Fruit fly (Drosophila melanogaster) whole organism, embryonic: ENCODE results near the gene CG3119.
A peak's percentile ranks its signal among the peaks of the same experiment; 100 is the strongest.

Experiments
- Blimp-1 ChIP-seq: fragments of 200-800 bp; sonication (Bioruptor generic); optimal IDR thresholded peaks from 3 replicates; lab custom pipeline; 2018; ENCODE audit warnings: missing biosample characterization, missing genetic modification characterization, mild to moderate bottlenecking, moderate library complexity, missing genetic modification reagents
- CG10366 ChIP-seq: fragments of 200-800 bp; sonication (Bioruptor generic); IDR thresholded peaks from 2 replicates; pipeline ENCODE4 v1.3.6; 2022; ENCODE audit warnings: missing biosample characterization, missing genetic modification characterization
- CG11093 ChIP-seq: fragments of 200-800 bp; sonication (Bioruptor generic); IDR thresholded peaks from 3 replicates; pipeline ENCODE4 v1.3.6; 2022; ENCODE audit warnings: missing biosample characterization, missing genetic modification characterization
- CG11723 ChIP-seq: fragments of 200-800 bp; sonication (Bioruptor generic); optimal IDR thresholded peaks from 2 replicates; lab custom pipeline; 2017; ENCODE audit warnings: missing biosample characterization, mild to moderate bottlenecking, missing genetic modification characterization
- CG12236 ChIP-seq: fragments of 200-800 bp; sonication (Bioruptor generic); optimal IDR thresholded peaks from 2 replicates; lab custom pipeline; 2016; ENCODE audit warnings: missing biosample characterization, missing genetic modification characterization
- CG13287 ChIP-seq: fragments of 200-800 bp; sonication (Bioruptor generic); IDR thresholded peaks from 2 replicates; pipeline ENCODE4 v1.3.6; 2022; ENCODE audit warnings: missing biosample characterization, missing genetic modification characterization; ENCODE audit not compliant: partially characterized antibody
- CG14050 ChIP-seq: fragments of 200-800 bp; sonication (Bioruptor generic); IDR thresholded peaks from 3 replicates; pipeline ENCODE4 v1.3.6; 2022; ENCODE audit warnings: missing biosample characterization, missing genetic modification characterization
- CG15269 ChIP-seq: fragments of 200-800 bp; sonication (Bioruptor generic); optimal IDR thresholded peaks from 2 replicates; lab custom pipeline; 2018; ENCODE audit warnings: missing biosample characterization, mild to moderate bottlenecking, missing genetic modification characterization, moderate library complexity
- CG1647 ChIP-seq: fragments of 200-800 bp; sonication (Bioruptor generic); optimal IDR thresholded peaks from 3 replicates; lab custom pipeline; 2016; ENCODE audit warnings: missing biosample characterization, missing genetic modification characterization
- CG2129 ChIP-seq: fragments of 200-800 bp; sonication (Bioruptor generic); IDR thresholded peaks from 2 replicates; pipeline ENCODE4 v1.3.6; 2022; ENCODE audit warnings: missing biosample characterization, missing genetic modification characterization; ENCODE audit not compliant: partially characterized antibody
- CG32772 ChIP-seq: fragments of 200-800 bp; sonication (Bioruptor generic); IDR thresholded peaks from 2 replicates; pipeline ENCODE4 v1.3.6; 2022; ENCODE audit warnings: missing biosample characterization, missing genetic modification characterization
- CG3726 ChIP-seq: fragments of 200-800 bp; sonication (Bioruptor generic); IDR thresholded peaks from 3 replicates; pipeline ENCODE4, ENCODE4 v1.3.6; 2022; ENCODE audit warnings: missing biosample characterization, missing genetic modification characterization
- CG4854 ChIP-seq: fragments of 200-800 bp; sonication (Bioruptor generic); optimal IDR thresholded peaks from 2 replicates; lab custom pipeline; 2016; ENCODE audit warnings: missing biosample characterization, missing genetic modification characterization, inconsistent platforms
- CG7271 ChIP-seq: fragments of 200-800 bp; sonication (Bioruptor generic); optimal IDR thresholded peaks from 2 replicates; lab custom pipeline; 2018; ENCODE audit warnings: missing biosample characterization, mild to moderate bottlenecking, missing genetic modification characterization, moderate library complexity
- CG7745 ChIP-seq: fragments of 200-800 bp; sonication (Bioruptor generic); optimal IDR thresholded peaks from 2 replicates; lab custom pipeline; 2018; ENCODE audit warnings: missing biosample characterization, mild to moderate bottlenecking, missing genetic modification characterization, moderate library complexity
- CG7839 ChIP-seq: fragments of 200-800 bp; sonication (Bioruptor generic); optimal IDR thresholded peaks from 3 replicates; lab custom pipeline; 2018; ENCODE audit warnings: missing biosample characterization, mild to moderate bottlenecking, missing genetic modification characterization, moderate library complexity
- CG7928 ChIP-seq: fragments of 200-800 bp; sonication (Bioruptor generic); optimal IDR thresholded peaks from 2 replicates; lab custom pipeline; 2017; ENCODE audit warnings: missing biosample characterization, mild to moderate bottlenecking, missing genetic modification characterization
- CG9215 ChIP-seq: fragments of 200-800 bp; sonication (Bioruptor generic); IDR thresholded peaks from 2 replicates; pipeline ENCODE4 v1.3.6; 2022; ENCODE audit warnings: missing biosample characterization, missing genetic modification characterization
- CG9876 ChIP-seq: fragments of 200-800 bp; sonication (Bioruptor generic); optimal IDR thresholded peaks from 2 replicates; lab custom pipeline; 2016; ENCODE audit warnings: missing biosample characterization, missing genetic modification characterization
- Dad ChIP-seq: fragments of 200-800 bp; sonication (Bioruptor generic); optimal IDR thresholded peaks from 3 replicates; lab custom pipeline; 2016; ENCODE audit warnings: missing biosample characterization, missing genetic modification characterization
- Dip3 ChIP-seq: fragments of 200-800 bp; sonication (Bioruptor generic); optimal IDR thresholded peaks from 3 replicates; lab custom pipeline; 2016; ENCODE audit warnings: missing biosample characterization, missing genetic modification characterization
- Dll ChIP-seq: fragments of 200-800 bp; sonication (Bioruptor generic); IDR thresholded peaks from 4 replicates; pipeline ENCODE4 v1.3.6; 2022; ENCODE audit warnings: missing biosample characterization, missing genetic modification characterization; ENCODE audit not compliant: partially characterized antibody
- Dref ChIP-seq: fragments of 200-800 bp; sonication (Bioruptor generic); IDR thresholded peaks from 2 replicates; pipeline ENCODE4 v1.3.6; 2022; ENCODE audit warnings: missing biosample characterization, missing genetic modification characterization
- H15 ChIP-seq: fragments of 200-800 bp; sonication (Bioruptor generic); IDR thresholded peaks from 3 replicates; pipeline ENCODE4 v1.3.6; 2022; ENCODE audit warnings: missing biosample characterization, missing genetic modification characterization
- HLH54F ChIP-seq: fragments of 200-800 bp; sonication (Bioruptor generic); optimal IDR thresholded peaks from 3 replicates; lab custom pipeline; 2016; ENCODE audit warnings: missing biosample characterization, missing genetic modification characterization
- HLHmδ ChIP-seq: fragments of 200-800 bp; sonication (Bioruptor generic); optimal IDR thresholded peaks from 2 replicates; lab custom pipeline; 2018; ENCODE audit warnings: missing biosample characterization, mild to moderate bottlenecking, missing genetic modification characterization, moderate library complexity
- Hr39 ChIP-seq: fragments of >200 bp; optimal IDR thresholded peaks from 2 replicates; lab custom pipeline; 2017
- NfI ChIP-seq: fragments of 200-800 bp; sonication (Bioruptor generic); optimal IDR thresholded peaks from 3 replicates; lab custom pipeline; 2018; ENCODE audit warnings: missing biosample characterization, mild to moderate bottlenecking, missing genetic modification characterization, moderate library complexity
- Usf ChIP-seq: fragments of 200-800 bp; sonication (Bioruptor generic); optimal IDR thresholded peaks from 2 replicates; lab custom pipeline; 2017; ENCODE audit warnings: missing genotype, missing biosample characterization, missing genetic modification characterization
- ato ChIP-seq: fragments of 200-800 bp; sonication (Bioruptor generic); IDR thresholded peaks from 2 replicates; pipeline ENCODE4 v1.3.6; 2022; ENCODE audit warnings: missing biosample characterization, missing genetic modification characterization; ENCODE audit not compliant: partially characterized antibody
- cad ChIP-seq: fragments of >200 bp; optimal IDR thresholded peaks from 2 replicates; lab custom pipeline; 2017; ENCODE audit warnings: missing biosample characterization, missing genetic modification characterization
- chn ChIP-seq: fragments of 200-800 bp; sonication (Bioruptor generic); optimal IDR thresholded peaks from 2 replicates; lab custom pipeline; 2016; ENCODE audit warnings: missing biosample characterization, missing genetic modification characterization
- dati ChIP-seq: fragments of 200-800 bp; sonication (Bioruptor generic); IDR thresholded peaks from 2 replicates; pipeline ENCODE4 v1.3.6; 2022; ENCODE audit warnings: missing biosample characterization, missing genetic modification characterization
- exex ChIP-seq: fragments of 200-800 bp; sonication (Bioruptor generic); optimal IDR thresholded peaks from 4 replicates; lab custom pipeline; 2018; ENCODE audit warnings: missing biosample characterization, mild to moderate bottlenecking, missing genetic modification characterization, moderate library complexity
- fd96Cb ChIP-seq: fragments of 200-800 bp; sonication (Bioruptor generic); optimal IDR thresholded peaks from 2 replicates; lab custom pipeline; 2018; ENCODE audit warnings: missing biosample characterization, mild to moderate bottlenecking, missing genetic modification characterization, moderate library complexity
- gsb ChIP-seq: fragments of 200-800 bp; sonication (Bioruptor generic); IDR thresholded peaks from 2 replicates; pipeline ENCODE4 v1.3.6; 2022; ENCODE audit warnings: missing biosample characterization, missing genetic modification characterization
- jing ChIP-seq: fragments of 200-800 bp; sonication (Bioruptor generic); optimal IDR thresholded peaks from 2 replicates; lab custom pipeline; 2018; ENCODE audit warnings: missing biosample characterization, mild to moderate bottlenecking, missing genetic modification characterization
- onecut ChIP-seq: fragments of 200-800 bp; sonication (Bioruptor generic); IDR thresholded peaks from 2 replicates; pipeline ENCODE4 v1.3.6; 2022; ENCODE audit warnings: missing biosample characterization, missing genetic modification characterization
- pita ChIP-seq: fragments of 200-800 bp; sonication (Bioruptor generic); optimal IDR thresholded peaks from 2 replicates; lab custom pipeline; 2017; ENCODE audit warnings: missing biosample characterization, mild to moderate bottlenecking, missing genetic modification characterization
- prd ChIP-seq, 3 experiments: fragments of >200 bp in 2 of 3; fragments of 200-800 bp in 1 of 3; sonication (Bioruptor generic) in 1 of 3; optimal IDR thresholded peaks in 2 of 3; IDR thresholded peaks in 1 of 3; 2 replicates in 2 of 3; 3 replicates in 1 of 3; pipeline versions ENCODE4 v1.3.6 to Lab custom; 2017 to 2022; ENCODE audit warnings: missing biosample characterization in 1 of 3, missing genetic modification characterization in 1 of 3
- ranshi ChIP-seq: fragments of 200-800 bp; sonication (Bioruptor generic); IDR thresholded peaks from 2 replicates; pipeline ENCODE4 v1.3.6; 2022; ENCODE audit warnings: missing biosample characterization, missing genetic modification characterization
- salm ChIP-seq: fragments of 200-800 bp; sonication (Bioruptor generic); optimal IDR thresholded peaks from 2 replicates; lab custom pipeline; 2018; ENCODE audit warnings: missing biosample characterization, mild to moderate bottlenecking, missing genetic modification characterization
- sc ChIP-seq, 3 experiments: fragments of >200 bp in 2 of 3; fragments of 200-800 bp in 1 of 3; sonication (Bioruptor generic) in 1 of 3; optimal IDR thresholded peaks; 2 replicates in 2 of 3; 3 replicates in 1 of 3; lab custom pipeline; 2017; ENCODE audit warnings: mild to moderate bottlenecking in 1 of 3, missing biosample characterization in 1 of 3, missing genetic modification characterization in 1 of 3, missing genetic modification reagents in 1 of 3
- sd ChIP-seq: fragments of 200-800 bp; sonication (Bioruptor generic); optimal IDR thresholded peaks from 3 replicates; lab custom pipeline; 2018; ENCODE audit warnings: missing biosample characterization, mild to moderate bottlenecking, missing genetic modification characterization, moderate library complexity
- seq ChIP-seq: fragments of 200-800 bp; sonication (Bioruptor generic); IDR thresholded peaks from 2 replicates; pipeline ENCODE4 v1.3.6; 2022; ENCODE audit warnings: missing biosample characterization, missing genetic modification characterization
- slou ChIP-seq: fragments of 200-800 bp; sonication (Bioruptor generic); optimal IDR thresholded peaks from 3 replicates; lab custom pipeline; 2016; ENCODE audit warnings: missing biosample characterization, missing genetic modification characterization
- slp2 ChIP-seq: fragments of 200-800 bp; sonication (Bioruptor generic); optimal IDR thresholded peaks from 2 replicates; lab custom pipeline; 2016; ENCODE audit warnings: missing biosample characterization, missing genetic modification characterization
- toy ChIP-seq: fragments of 200-800 bp; sonication (Bioruptor generic); IDR thresholded peaks from 2 replicates; pipeline ENCODE4 v1.3.6; 2022; ENCODE audit warnings: missing biosample characterization, missing genetic modification characterization
- zen2 ChIP-seq: fragments of 200-800 bp; sonication (Bioruptor generic); IDR thresholded peaks from 3 replicates; pipeline ENCODE4 v1.3.6; 2022; ENCODE audit warnings: missing biosample characterization, missing genetic modification characterization; ENCODE audit not compliant: partially characterized antibody

CG3119 gene

dm6 chr2L:2885503-2886225 is 48.0 kb upstream of the CG3119 start, which contains the start of the genes NTPase and lilli (continued):
- TF ChIP-seq CG13287 (GFP tag; lab: Robert Waterston, UW) (peak; percentile 92), cad (GFP tag; lab: Kevin White, UChicago) (no peak), toy (GFP tag; lab: Robert Waterston, UW) (no peak), prd (optimal IDR thresholded peaks at IDR 0.05; lab: Kevin White, UChicago) (no peak), prd (GFP tag; IDR thresholded peaks at IDR 0.05; lab: Robert Waterston, UW) (peak; percentile 67), slp2 (GFP tag; lab: Kevin White, UChicago) (peak; percentile 72), CG7745 (tag; lab: Kevin White, UChicago) (no peak), CG9215 (GFP tag; lab: Robert Waterston, UW) (no peak), HLH54F (GFP tag; lab: Kevin White, UChicago) (peak; percentile 74), seq (GFP tag; lab: Robert Waterston, UW) (peak; percentile 34; the same call in 1 of the 2 replicates), ato (peak; percentile 88), HLHmδ (no peak), zen2 (peak; percentile 94), salm (no peak), CG11723 (GFP tag; lab: Kevin White, UChicago) (peak; percentile 31), sd (tag; lab: Kevin White, UChicago) (peak; percentile 39), NfI (GFP tag; lab: Kevin White, UChicago) (peak; percentile 33), Dip3 (peak; percentile 66), H15 (no peak), CG9876 (GFP tag; lab: Kevin White, UChicago) (peak; percentile 66), CG7839 (tag; lab: Kevin White, UChicago) (no peak), CG32772 (GFP tag; lab: Robert Waterston, UW) (no peak; the same call in none of the 2 replicates), fd96Cb (tag; lab: Kevin White, UChicago) (no peak), Dll (GFP tag; lab: Robert Waterston, UW) (peak; percentile 94), CG12236 (GFP tag; lab: Kevin White, UChicago) (peak; percentile 67), pita (no peak), Dref (GFP tag; lab: Robert Waterston, UW) (peak; percentile 86), CG4854 (GFP tag; lab: Kevin White, UChicago) (peak; percentile 72), gsb (GFP tag; lab: Robert Waterston, UW) (no peak; the same call in 1 of the 2 replicates), CG15269 (no peak), ranshi (GFP tag; lab: Robert Waterston, UW) (no peak; the same call in 1 of the 2 replicates), CG3726 (GFP tag; lab: Robert Waterston, UW) (no peak), Dad (GFP tag; lab: Kevin White, UChicago) (peak; percentile 75), Blimp-1 (GFP tag; lab: Kevin White, UChicago) (peak; percentile 7), CG1647 (peak; percentile 55), CG7928 (GFP tag; lab: Kevin White, UChicago) (no peak), sc (optimal IDR thresholded peaks at IDR 0.05; lab: Kevin White, UChicago) (no peak), sc (GFP tag; optimal IDR thresholded peaks at IDR 0.05; lab: Kevin White, UChicago) (no peak), CG2129 (GFP tag; lab: Robert Waterston, UW) (peak; percentile 85), chn (peak; percentile 74), Hr39 (no peak), CG14050 (GFP tag; lab: Robert Waterston, UW) (no peak), CG10366 (GFP tag; lab: Robert Waterston, UW) (peak; percentile 22; the same call in 1 of the 2 replicates), jing (no peak), exex (tag; lab: Kevin White, UChicago) (no peak), CG11093 (GFP tag; lab: Robert Waterston, UW) (no peak), Usf (GFP tag; lab: Kevin White, UChicago) (no peak), dati (GFP tag; lab: Robert Waterston, UW) (no peak), onecut (peak; percentile 35), CG7271 (tag; lab: Kevin White, UChicago) (peak; percentile 36), slou (GFP tag; lab: Kevin White, UChicago) (no peak)
